Worm (Caenorhabditis elegans): ENCODE results near the gene mrpl-36.

DNA sequence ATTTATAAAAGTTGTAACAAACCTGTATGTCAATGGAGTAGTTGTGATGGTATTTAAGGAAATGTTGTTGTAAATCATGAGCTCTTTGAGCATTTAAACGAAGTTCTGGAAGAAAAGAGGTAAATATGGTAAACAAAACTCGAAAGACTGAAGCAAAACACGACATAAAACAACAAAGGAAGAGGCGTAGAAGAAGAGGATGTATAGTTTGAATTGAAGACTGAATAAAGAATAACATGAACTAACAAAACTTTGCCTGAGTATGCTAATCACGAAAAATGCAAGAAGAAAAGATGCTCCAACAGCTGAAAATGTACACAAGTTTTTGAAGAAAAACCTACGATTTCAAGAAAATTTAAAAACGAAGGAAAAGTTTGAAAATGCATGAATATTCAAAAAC, 23.1 kb upstream of the mrpl-36 start, which contains the start of gene ZK757.1:
- TF ChIP-seq blmp-1 (tag; optimal IDR thresholded peaks at IDR 0.05; ENCODE audit: insufficient read depth) (no peak), sma-3 (GFP tag; optimal IDR thresholded peaks at IDR 0.05) (no peak), ama-1 (optimal IDR thresholded peaks at IDR 0.05) (no peak), egl-27 (tag; optimal IDR thresholded peaks at IDR 0.05) (no peak), skn-1 (tag; optimal IDR thresholded peaks at IDR 0.05) (no peak), unc-55 (GFP tag; optimal IDR thresholded peaks at IDR 0.05) (no peak), nhr-77 (tag; optimal IDR thresholded peaks at IDR 0.05) (no peak), snpc-4 (tag; optimal IDR thresholded peaks at IDR 0.05) (no peak), nhr-11 (tag; optimal IDR thresholded peaks at IDR 0.05) (no peak), nhr-237 (tag; optimal IDR thresholded peaks at IDR 0.05) (no peak), ceh-82 (tag; optimal IDR thresholded peaks at IDR 0.05) (no peak), fos-1 (tag; optimal IDR thresholded peaks at IDR 0.05) (no peak), lin-39 (tag; optimal IDR thresholded peaks at IDR 0.05) (no peak)

Data from whole organism, L2 larva.